Worm (Caenorhabditis elegans): ENCODE data around the gene W04D12.1.

ce11 chrIII:5864270-5864669 is 27.5 kb downstream of the W04D12.1 start, which contains the start of gene rabn-5:
- TF ChIP-seq nhr-12 (tag; optimal IDR thresholded peaks at IDR 0.05) (no peak), pha-4 (tag; optimal IDR thresholded peaks at IDR 0.05) (no peak), hlh-1 (tag; optimal IDR thresholded peaks at IDR 0.05) (no peak), mep-1 (tag; optimal IDR thresholded peaks at IDR 0.05) (no peak), lsy-2 (tag; optimal IDR thresholded peaks at IDR 0.05) (no peak), elt-3 (tag; optimal IDR thresholded peaks at IDR 0.05) (no peak), snpc-4 (tag; optimal IDR thresholded peaks at IDR 0.05) (no peak)

All from whole organism, mixed stage, embryonic.